Worm (Caenorhabditis elegans) whole organism, mixed stage, embryonic: ENCODE measurements around the gene oac-3.

Experiments used
- nhr-12 ChIP-seq: fragments of 150-350 bp; optimal IDR thresholded peaks from 2 replicates; lab custom pipeline; 2014; ENCODE audit warnings: missing biosample characterization, missing genetic modification characterization
- nhr-237 ChIP-seq: fragments of 150-350 bp; optimal IDR thresholded peaks from 2 replicates; lab custom pipeline; 2014; ENCODE audit warnings: missing biosample characterization, missing genetic modification characterization
- pha-4 ChIP-seq: fragments of 150-350 bp; optimal IDR thresholded peaks from 2 replicates; lab custom pipeline; 2018; ENCODE audit warnings: missing biosample characterization, missing genetic modification reagents, missing genetic modification characterization

DNA sequence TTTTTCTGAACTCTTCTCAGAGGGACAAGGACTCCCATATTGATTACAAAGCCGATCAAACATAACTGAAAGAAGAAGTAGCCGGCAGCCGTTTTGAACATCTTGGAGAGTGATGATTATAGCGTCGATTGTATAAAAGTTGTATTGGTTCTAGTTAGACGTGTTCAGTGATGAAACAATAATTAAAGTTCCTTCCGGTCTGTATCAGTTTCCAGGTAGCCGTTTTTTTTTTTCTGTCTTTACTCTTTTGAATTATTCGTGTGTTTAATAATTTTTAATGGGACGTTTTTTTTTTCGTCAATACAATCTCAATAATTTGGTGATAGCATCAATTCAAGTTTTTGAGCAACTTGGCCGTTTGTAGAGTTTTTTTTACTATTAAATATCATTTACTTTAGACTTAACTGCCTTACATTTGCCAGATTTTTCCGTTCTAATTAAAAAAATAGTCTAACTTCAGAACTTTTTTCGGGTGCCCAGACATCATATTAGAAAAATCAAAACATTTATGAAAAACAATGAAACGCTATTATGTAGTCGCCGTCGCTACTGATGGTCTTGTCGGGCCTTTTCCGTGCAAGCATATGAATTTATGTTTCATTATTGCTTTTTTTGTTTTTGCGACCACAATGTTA lies 47.2 kb downstream of the oac-3 start, which contains the start of the genes srx-10 and clec-226:
- no peak for TF ChIP-seq nhr-12 (tag; lab: Kevin White, UChicago)
- no peak for TF ChIP-seq pha-4
- TF ChIP-seq nhr-237 (tag; lab: Kevin White, UChicago) = no peak
